Fruit fly (Drosophila melanogaster): Measurements from ENCODE around the gene TORIP.

TORIP gene

DNA sequence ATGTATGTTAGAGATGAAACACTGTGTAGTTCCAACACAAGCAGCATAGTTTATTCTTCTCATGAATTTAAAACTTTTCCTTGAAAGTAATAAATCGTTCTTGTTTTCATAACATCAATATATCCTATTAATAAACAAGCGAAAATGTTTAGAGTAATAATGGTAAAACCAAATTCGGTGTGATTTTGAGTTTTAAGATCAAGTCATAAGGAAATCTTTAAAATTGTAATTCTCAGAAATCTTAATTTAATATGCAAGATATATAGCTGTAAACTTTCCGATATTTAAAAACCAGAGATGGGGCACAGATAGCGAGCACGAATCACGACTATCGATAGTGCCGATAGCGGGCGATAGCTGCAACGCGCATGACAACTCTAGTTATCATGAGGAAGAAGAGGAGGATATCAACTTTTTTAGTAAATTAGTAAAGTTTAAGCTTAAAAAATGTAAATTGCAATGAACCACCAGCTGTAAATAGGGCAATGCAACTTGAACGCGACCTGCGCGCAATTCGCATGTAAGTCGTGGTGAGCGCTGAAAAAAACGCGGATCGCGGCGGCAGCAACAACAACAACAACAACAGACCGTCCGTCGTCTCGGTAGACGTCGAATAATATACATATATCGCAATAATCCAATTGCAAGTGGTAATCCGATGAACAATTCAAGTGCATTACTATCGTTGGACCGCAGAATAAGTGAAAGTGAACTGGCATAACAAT lies 13.1 kb upstream of the TORIP start, which contains the start of the genes Fibp and Deaf1 (continued):
- TF ChIP-seq CG31627 (GFP tag; optimal IDR thresholded peaks at IDR 0.05) (peak; percentile 91), CG6792 (GFP tag; optimal IDR thresholded peaks at IDR 0.05) (peak; percentile 63), esn (GFP tag; optimal IDR thresholded peaks at IDR 0.05) (peak; percentile 86), salr (GFP tag; optimal IDR thresholded peaks at IDR 0.05) (peak in 1 of 2 experiments; percentile 4), lz (GFP tag; optimal IDR thresholded peaks at IDR 0.05) (peak; percentile 87), Eip78C (GFP tag) (peak; percentile 91), CG11294 (GFP tag; IDR thresholded peaks at IDR 0.05) (no peak; the same call in 1 of the 2 replicates), cyc (GFP tag; optimal IDR thresholded peaks at IDR 0.05) (peak; percentile 94), Sox102F (GFP tag; optimal IDR thresholded peaks at IDR 0.05) (no peak), Sox15 (GFP tag; optimal IDR thresholded peaks at IDR 0.05) (peak; percentile 72), dac (GFP tag; optimal IDR thresholded peaks at IDR 0.05) (peak; percentile 21), Lpt (GFP tag; optimal IDR thresholded peaks at IDR 0.05) (peak; percentile 47), CG10669 (GFP tag; optimal IDR thresholded peaks at IDR 0.05) (peak; percentile 55), CG8319 (GFP tag; optimal IDR thresholded peaks at IDR 0.05) (no peak), Smox (GFP tag; optimal IDR thresholded peaks at IDR 0.05) (peak; percentile 14), CG32006 (GFP tag; optimal IDR thresholded peaks at IDR 0.05) (no peak), CG7368 (GFP tag; optimal IDR thresholded peaks at IDR 0.05) (peak; percentile 56), Ets96B (tag; optimal IDR thresholded peaks at IDR 0.05) (peak; percentile 64), dsx (GFP tag; optimal IDR thresholded peaks at IDR 0.05; ENCODE audit: poor library complexity, severe bottlenecking) (peak; percentile 37), CG8119 (GFP tag; IDR thresholded peaks at IDR 0.05) (no peak; the same call in 2 of the 3 replicates), vri (GFP tag; optimal IDR thresholded peaks at IDR 0.05) (no peak), CG16779 (tag; optimal IDR thresholded peaks at IDR 0.05) (no peak), fd59A (GFP tag; optimal IDR thresholded peaks at IDR 0.05) (peak; percentile 39), Eip75B (GFP tag; optimal IDR thresholded peaks at IDR 0.05) (peak; percentile 71)

DNA sequence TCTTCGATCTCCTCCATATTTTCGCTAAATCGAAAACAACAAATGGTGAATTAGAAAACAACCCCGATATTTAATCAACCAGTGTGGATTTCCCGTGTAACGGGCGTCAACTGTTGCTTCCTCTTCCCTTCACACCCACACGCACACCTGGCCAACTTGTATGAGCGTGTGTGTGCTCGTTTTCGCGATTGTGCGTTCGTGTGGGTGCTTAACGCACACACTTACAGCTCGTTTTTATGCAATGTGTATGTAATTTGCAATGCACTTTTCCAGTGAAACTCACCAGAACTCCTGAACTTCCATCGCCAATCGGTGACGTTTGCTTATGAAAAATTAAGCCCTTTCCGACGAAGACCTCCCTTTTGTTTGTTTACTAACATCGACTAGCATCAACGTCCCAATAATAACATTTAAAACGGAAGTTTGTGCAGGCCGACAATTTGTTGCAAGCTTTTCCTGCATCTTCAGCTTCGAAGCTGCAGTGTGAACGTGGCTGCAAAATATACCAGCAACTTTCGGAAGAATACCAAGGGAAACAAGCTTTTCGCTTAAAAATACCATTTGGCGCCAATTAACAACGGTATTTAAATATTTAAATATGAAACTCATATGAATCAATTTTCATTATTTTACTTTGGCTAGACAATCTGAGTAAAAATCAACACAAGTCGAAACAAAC lies 10.7 kb upstream of the TORIP start, which contains the start of gene cyc:
TSS of gene cyc (minus strand) at position 467 of the 679 bp plus-strand sequence.
- TF ChIP-seq CG6163 (GFP tag; IDR thresholded peaks at IDR 0.05) (peak; percentile 56; the same call in 2 of the 3 replicates), CG3032 (tag; optimal IDR thresholded peaks at IDR 0.05) (no peak), CG9139 (GFP tag; optimal IDR thresholded peaks at IDR 0.05) (no peak), CG8119 (GFP tag; IDR thresholded peaks at IDR 0.05) (peak; percentile 47; the same call in 2 of the 3 replicates), CG11902 (GFP tag; optimal IDR thresholded peaks at IDR 0.05) (no peak), CG7368 (GFP tag; optimal IDR thresholded peaks at IDR 0.05) (no peak), CG6808 (GFP tag; optimal IDR thresholded peaks at IDR 0.05) (no peak), CG3919 (GFP tag; optimal IDR thresholded peaks at IDR 0.05) (no peak), dac (GFP tag; optimal IDR thresholded peaks at IDR 0.05) (peak; percentile 33), CG8319 (GFP tag; optimal IDR thresholded peaks at IDR 0.05) (no peak), Hr39 (GFP tag; optimal IDR thresholded peaks at IDR 0.05) (no peak), CG8632 (GFP tag; optimal IDR thresholded peaks at IDR 0.05) (no peak), esn (GFP tag; optimal IDR thresholded peaks at IDR 0.05) (peak; percentile 38), fkh (GFP tag; optimal IDR thresholded peaks at IDR 0.05) (no peak), CG6792 (GFP tag; optimal IDR thresholded peaks at IDR 0.05) (no peak), Smox (GFP tag; optimal IDR thresholded peaks at IDR 0.05) (no peak), CG32006 (GFP tag; optimal IDR thresholded peaks at IDR 0.05) (no peak), Hr38 (GFP tag; optimal IDR thresholded peaks at IDR 0.05) (no peak), pdm3 (GFP tag; optimal IDR thresholded peaks at IDR 0.05) (no peak), CG15336 (GFP tag; IDR thresholded peaks at IDR 0.05) (peak; percentile 54; the same call in 1 of the 2 replicates), dsx (GFP tag; optimal IDR thresholded peaks at IDR 0.05; ENCODE audit: poor library complexity, severe bottlenecking) (peak; percentile 85), CG6276 (GFP tag; optimal IDR thresholded peaks at IDR 0.05) (no peak), CG31627 (GFP tag; optimal IDR thresholded peaks at IDR 0.05) (peak; percentile 10), Met (GFP tag; optimal IDR thresholded peaks at IDR 0.05) (no peak), svp (GFP tag) (no peak), Hr4 (GFP tag; optimal IDR thresholded peaks at IDR 0.05) (no peak), net (GFP tag; optimal IDR thresholded peaks at IDR 0.05) (no peak), salr (GFP tag; optimal IDR thresholded peaks at IDR 0.05) (no peak), CG34406 (GFP tag; optimal IDR thresholded peaks at IDR 0.05) (no peak), fd59A (GFP tag; optimal IDR thresholded peaks at IDR 0.05) (no peak), acj6 (GFP tag; optimal IDR thresholded peaks at IDR 0.05) (no peak), Eip75B (GFP tag; optimal IDR thresholded peaks at IDR 0.05) (no peak), Ets96B (tag; optimal IDR thresholded peaks at IDR 0.05) (no peak), fd85E (GFP tag; optimal IDR thresholded peaks at IDR 0.05) (no peak), Eip78C (GFP tag) (no peak), CG10631 (GFP tag; optimal IDR thresholded peaks at IDR 0.05) (no peak), OdsH (GFP tag; optimal IDR thresholded peaks at IDR 0.05) (no peak), CG16779 (tag; optimal IDR thresholded peaks at IDR 0.05) (no peak)
